Fruit fly (Drosophila melanogaster) Kc167 (cell line): Measurements from ENCODE around the gene Nepl5.

Source experiments
- Myc ChIP-seq: fragments of >200 bp; optimal IDR thresholded peaks from 2 replicates; lab custom pipeline; 2017; ENCODE audit warnings: missing external identifiers
- Sin3A ChIP-seq: fragments of >200 bp; optimal IDR thresholded peaks from 2 replicates; lab custom pipeline; 2018; ENCODE audit warnings: missing external identifiers

DNA sequence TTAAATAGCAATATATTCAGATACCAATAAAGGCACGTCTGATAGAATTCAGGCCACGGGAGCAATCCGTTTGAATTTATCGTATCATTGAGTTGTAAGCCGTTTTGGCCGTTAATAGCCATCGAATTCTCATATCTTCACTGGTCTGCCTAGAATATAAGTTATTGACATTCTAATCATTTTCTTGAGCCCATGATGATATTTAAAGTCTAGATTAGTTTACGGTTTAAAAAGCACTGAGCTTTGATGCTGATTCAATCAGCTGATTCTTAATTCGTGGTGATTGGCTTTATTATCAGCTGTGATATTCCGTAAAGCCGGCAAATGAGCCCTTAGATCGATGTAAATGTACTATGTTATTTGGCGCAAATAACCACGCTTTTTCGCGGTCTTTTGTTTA is 9.0 kb upstream of the Nepl5 start, which contains the start of gene slam:
- TF ChIP-seq Sin3A (lab: Kevin White, UChicago) (no peak), Myc (lab: Kevin White, UChicago) (no peak)
